Worm (Caenorhabditis elegans): ENCODE data around the gene F55G11.10.

ce11 chrIV:12969141-12969540 lies 20.6 kb downstream of the F55G11.10 start, which contains the start of gene F55G11.2:
- TF ChIP-seq ceh-2 (tag; optimal IDR thresholded peaks at IDR 0.05) (no peak), unc-86 (tag; optimal IDR thresholded peaks at IDR 0.05) (no peak), ceh-48 (tag; optimal IDR thresholded peaks at IDR 0.05) (no peak), zip-5 (tag; optimal IDR thresholded peaks at IDR 0.05) (no peak), lim-6 (tag; optimal IDR thresholded peaks at IDR 0.05) (no peak), dve-1 (tag; optimal IDR thresholded peaks at IDR 0.05) (no peak), pha-4 (tag; optimal IDR thresholded peaks at IDR 0.05) (no peak)
